Worm (Caenorhabditis elegans): ENCODE measurements around the gene M163.10.

DNA sequence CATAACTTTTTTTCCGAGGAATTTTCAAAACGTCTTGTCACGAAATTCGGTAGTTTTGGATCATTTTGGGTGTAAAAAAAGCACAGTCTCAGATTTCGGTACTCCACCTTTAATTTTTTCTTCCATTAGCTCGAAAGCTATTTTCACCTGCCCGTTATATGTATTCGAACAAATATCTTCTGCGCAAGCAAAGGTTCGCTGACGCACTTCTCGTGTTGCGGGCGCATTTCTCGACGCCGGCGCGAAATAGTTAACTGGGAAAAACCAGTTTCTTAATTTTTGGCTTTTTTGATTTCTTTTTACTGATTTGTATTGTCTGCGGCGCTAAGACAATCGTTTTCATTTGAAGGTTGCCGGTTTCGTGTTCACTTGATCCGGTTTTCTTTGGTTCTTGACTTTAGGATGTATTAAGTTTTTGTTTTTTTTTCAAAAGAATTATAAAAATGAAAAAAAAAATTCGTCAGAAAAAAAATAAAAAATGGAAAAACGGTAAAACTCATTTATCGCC, 35.1 kb upstream of the M163.10 start:
- no peak for TF ChIP-seq nhr-12 (tag; optimal IDR thresholded peaks at IDR 0.05)
- TF ChIP-seq mab-5 (tag; optimal IDR thresholded peaks at IDR 0.05): no peak
- TF ChIP-seq ztf-11 (tag; optimal IDR thresholded peaks at IDR 0.05): no peak
- no peak for TF ChIP-seq alr-1 (tag; optimal IDR thresholded peaks at IDR 0.05)
- no peak for TF ChIP-seq elt-3 (tag; optimal IDR thresholded peaks at IDR 0.05)
- TF ChIP-seq unc-62 (GFP tag; optimal IDR thresholded peaks at IDR 0.05): no peak
- TF ChIP-seq ZK546.5 (tag; optimal IDR thresholded peaks at IDR 0.05): no peak
- TF ChIP-seq nhr-11 (tag; optimal IDR thresholded peaks at IDR 0.05): no peak

Data from whole organism, L2 larva.